Worm (Caenorhabditis elegans): Measurements from ENCODE around the gene R08C7.4.

DNA sequence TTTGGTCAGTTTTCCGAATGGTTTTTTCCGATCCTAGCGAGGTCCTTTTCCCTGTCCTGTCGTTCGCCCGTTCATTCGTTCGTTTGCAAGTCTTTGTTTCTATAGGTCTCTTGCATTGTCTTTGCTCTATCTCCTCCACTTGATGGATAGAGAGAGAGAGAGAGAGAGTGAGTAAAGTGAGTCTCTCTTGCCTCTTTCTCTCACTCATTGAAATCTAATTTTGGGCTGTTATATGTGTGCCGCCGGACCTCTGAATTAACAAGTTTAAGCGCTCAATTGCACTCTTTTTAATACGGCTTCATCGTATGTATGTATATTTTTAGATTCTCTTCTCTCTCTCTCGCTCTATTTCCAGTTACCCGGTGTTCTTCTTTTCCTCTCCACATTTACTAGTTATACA lies 31.0 kb upstream of the R08C7.4 start:
- TF ChIP-seq zag-1 (tag; optimal IDR thresholded peaks at IDR 0.05) (no peak), ceh-28 (tag; optimal IDR thresholded peaks at IDR 0.05) (no peak), lim-7 (GFP tag; IDR thresholded peaks at IDR 0.05) (0 out of 2 replicates have a peak, but pooled peaks have one; percentile 12), pqm-1 (tag; optimal IDR thresholded peaks at IDR 0.05) (no peak), Y105C5A.15 (GFP tag; IDR thresholded peaks at IDR 0.05) (no peak), snpc-4 (tag; optimal IDR thresholded peaks at IDR 0.05) (no peak), ZK546.5 (tag; optimal IDR thresholded peaks at IDR 0.05) (no peak)

Data from whole organism, L4 larva.